Fruit fly (Drosophila melanogaster) whole organism, embryonic: Measurements from ENCODE around the gene CG7519.

Experiments used
- B-H2 ChIP-seq: fragments of 200-800 bp; sonication (Bioruptor generic); optimal IDR thresholded peaks from 2 replicates; lab custom pipeline; 2018; ENCODE audit warnings: missing biosample characterization, mild to moderate bottlenecking, missing genetic modification characterization
- CG10267 ChIP-seq: fragments of 200-800 bp; sonication (Bioruptor generic); optimal IDR thresholded peaks from 2 replicates; lab custom pipeline; 2018; ENCODE audit warnings: missing biosample characterization, mild to moderate bottlenecking, missing genetic modification characterization, moderate library complexity
- CG11085 ChIP-seq: fragments of 200-800 bp; sonication (Bioruptor generic); IDR thresholded peaks from 2 replicates; pipeline ENCODE4 v1.3.6; 2022; ENCODE audit warnings: missing biosample characterization, missing genetic modification characterization
- CG12744 ChIP-seq: fragments of 200-800 bp; sonication (Bioruptor generic); optimal IDR thresholded peaks from 2 replicates; lab custom pipeline; 2016; ENCODE audit warnings: missing biosample characterization, missing genetic modification characterization
- CG14441 ChIP-seq: fragments of 200-800 bp; sonication (Bioruptor generic); IDR thresholded peaks from 2 replicates; pipeline ENCODE4 v1.3.6; 2022; ENCODE audit warnings: missing biosample characterization, missing genetic modification characterization
- CG1603 ChIP-seq: fragments of 200-800 bp; sonication (Bioruptor generic); optimal IDR thresholded peaks from 2 replicates; lab custom pipeline; 2019; ENCODE audit warnings: missing biosample characterization, mild to moderate bottlenecking, missing genetic modification characterization, moderate library complexity
- CG1647 ChIP-seq: fragments of 200-800 bp; sonication (Bioruptor generic); optimal IDR thresholded peaks from 3 replicates; lab custom pipeline; 2016; ENCODE audit warnings: missing biosample characterization, missing genetic modification characterization
- CG16813 ChIP-seq: fragments of 200-800 bp; sonication (Bioruptor generic); IDR thresholded peaks from 3 replicates; pipeline ENCODE4 v1.3.6; 2022; ENCODE audit warnings: missing biosample characterization, missing genetic modification characterization; ENCODE audit not compliant: partially characterized antibody
- CG17186 ChIP-seq: fragments of 200-800 bp; sonication (Bioruptor generic); optimal IDR thresholded peaks from 3 replicates; lab custom pipeline; 2017; ENCODE audit warnings: missing biosample characterization, missing genetic modification reagents, missing genetic modification characterization
- CG17359 ChIP-seq: fragments of 200-800 bp; sonication (Bioruptor generic); optimal IDR thresholded peaks from 3 replicates; lab custom pipeline; 2018; ENCODE audit warnings: missing biosample characterization, mild to moderate bottlenecking, missing genetic modification characterization, moderate library complexity
- CG17568 ChIP-seq: fragments of 200-800 bp; sonication (Bioruptor generic); optimal IDR thresholded peaks from 2 replicates; lab custom pipeline; 2018; ENCODE audit warnings: missing biosample characterization, mild to moderate bottlenecking, missing genetic modification characterization, moderate library complexity
- CG1792 ChIP-seq: fragments of 200-800 bp; sonication (Bioruptor generic); optimal IDR thresholded peaks from 2 replicates; lab custom pipeline; 2016; ENCODE audit warnings: missing biosample characterization, missing genetic modification characterization
- CG18011 ChIP-seq: fragments of 200-800 bp; sonication (Bioruptor generic); optimal IDR thresholded peaks from 2 replicates; lab custom pipeline; 2017; ENCODE audit warnings: missing biosample characterization, missing genetic modification characterization, mild to moderate bottlenecking, moderate library complexity, missing genotype
- CG18599 ChIP-seq: fragments of 200-800 bp; sonication (Bioruptor generic); optimal IDR thresholded peaks from 3 replicates; lab custom pipeline; 2017; ENCODE audit warnings: missing biosample characterization, missing genetic modification characterization, mild to moderate bottlenecking, moderate library complexity, missing genetic modification reagents
- CG2199 ChIP-seq: fragments of 200-800 bp; sonication (Bioruptor generic); IDR thresholded peaks from 3 replicates; pipeline ENCODE4 v1.3.6; 2022; ENCODE audit warnings: missing biosample characterization, missing genetic modification characterization
- CG31224 ChIP-seq: fragments of 200-800 bp; sonication (Bioruptor generic); IDR thresholded peaks from 2 replicates; pipeline ENCODE4 v1.3.6; 2022; ENCODE audit warnings: missing biosample characterization, missing genetic modification characterization
- CG31365 ChIP-seq: fragments of 200-800 bp; sonication (Bioruptor generic); optimal IDR thresholded peaks from 2 replicates; lab custom pipeline; 2018; ENCODE audit warnings: missing biosample characterization, mild to moderate bottlenecking, missing genetic modification characterization
- CG3281 ChIP-seq: fragments of 200-800 bp; sonication (Bioruptor generic); optimal IDR thresholded peaks from 3 replicates; lab custom pipeline; 2017; ENCODE audit warnings: missing biosample characterization, mild to moderate bottlenecking, missing genetic modification characterization
- CG6254 ChIP-seq: fragments of 200-800 bp; sonication (Bioruptor generic); optimal IDR thresholded peaks from 3 replicates; lab custom pipeline; 2017; ENCODE audit warnings: mild to moderate bottlenecking, missing biosample characterization, missing genetic modification reagents, missing genetic modification characterization
- CG6791 ChIP-seq: fragments of 200-800 bp; sonication (Bioruptor generic); IDR thresholded peaks from 3 replicates; pipeline ENCODE4 v1.3.6; 2022; ENCODE audit warnings: missing biosample characterization, missing genetic modification characterization; ENCODE audit not compliant: partially characterized antibody
- CG7839 ChIP-seq: fragments of 200-800 bp; sonication (Bioruptor generic); optimal IDR thresholded peaks from 3 replicates; lab custom pipeline; 2018; ENCODE audit warnings: missing biosample characterization, mild to moderate bottlenecking, missing genetic modification characterization, moderate library complexity
- CG8359 ChIP-seq: fragments of 200-800 bp; sonication (Bioruptor generic); optimal IDR thresholded peaks from 2 replicates; lab custom pipeline; 2017; ENCODE audit warnings: missing biosample characterization, mild to moderate bottlenecking, missing genetic modification characterization, borderline replicate concordance
- CTCF ChIP-seq: fragments of 200-800 bp; sonication (Bioruptor generic); optimal IDR thresholded peaks from 2 replicates; lab custom pipeline; 2017; ENCODE audit warnings: missing biosample characterization, mild to moderate bottlenecking, missing genetic modification characterization, moderate library complexity
- Chrac-16 ChIP-seq: fragments of 200-800 bp; sonication (Bioruptor generic); optimal IDR thresholded peaks from 3 replicates; lab custom pipeline; 2016; ENCODE audit warnings: missing biosample characterization, missing genetic modification characterization
- Doc3 ChIP-seq: fragments of 200-800 bp; sonication (Bioruptor generic); IDR thresholded peaks from 3 replicates; pipeline ENCODE4 v1.3.6; 2022; ENCODE audit warnings: missing biosample characterization, missing genetic modification characterization; ENCODE audit not compliant: partially characterized antibody
- NC2α ChIP-seq: fragments of 200-800 bp; sonication (Bioruptor generic); optimal IDR thresholded peaks from 2 replicates; lab custom pipeline; 2016; ENCODE audit warnings: missing biosample characterization, missing genetic modification characterization
- Neu2 ChIP-seq: fragments of 200-800 bp; sonication (Bioruptor generic); optimal IDR thresholded peaks from 3 replicates; lab custom pipeline; 2016; ENCODE audit warnings: missing biosample characterization, missing genetic modification characterization, borderline replicate concordance
- Nf-YC ChIP-seq: fragments of 200-800 bp; optimal IDR thresholded peaks from 3 replicates; lab custom pipeline; 2019; ENCODE audit warnings: missing biosample characterization, mild to moderate bottlenecking, missing genetic modification characterization, moderate library complexity
- NfI ChIP-seq: fragments of 200-800 bp; sonication (Bioruptor generic); optimal IDR thresholded peaks from 3 replicates; lab custom pipeline; 2018; ENCODE audit warnings: missing biosample characterization, mild to moderate bottlenecking, missing genetic modification characterization, moderate library complexity
- btn ChIP-seq: fragments of 200-800 bp; sonication (Bioruptor generic); optimal IDR thresholded peaks from 2 replicates; lab custom pipeline; 2016; ENCODE audit warnings: missing biosample characterization, missing genetic modification characterization
- cad ChIP-seq: fragments of >200 bp; optimal IDR thresholded peaks from 2 replicates; lab custom pipeline; 2017; ENCODE audit warnings: missing biosample characterization, missing genetic modification characterization
- croc ChIP-seq: fragments of 200-800 bp; sonication (Bioruptor generic); conservative IDR thresholded peaks from 3 replicates; pipeline ENCODE4 v1.3.6; 2022; ENCODE audit warnings: missing biosample characterization, missing genetic modification characterization
- dan ChIP-seq: fragments of 200-800 bp; sonication (Bioruptor generic); IDR thresholded peaks from 2 replicates; pipeline ENCODE4 v1.3.6; 2022; ENCODE audit warnings: missing biosample characterization, missing genetic modification characterization
- hb ChIP-seq: fragments of 200-800 bp; sonication (Bioruptor generic); IDR thresholded peaks from 3 replicates; pipeline ENCODE4 v1.3.6; 2022; ENCODE audit warnings: missing biosample characterization, missing genetic modification characterization; ENCODE audit not compliant: partially characterized antibody
- ken ChIP-seq: fragments of 200-800 bp; sonication (Bioruptor generic); IDR thresholded peaks from 3 replicates; pipeline ENCODE4 v1.3.6; 2022; ENCODE audit warnings: missing biosample characterization, missing genetic modification characterization
- klu ChIP-seq: fragments of 200-800 bp; sonication (Bioruptor generic); IDR thresholded peaks from 2 replicates; pipeline ENCODE4 v1.3.6; 2022; ENCODE audit warnings: missing biosample characterization, missing genetic modification characterization
- knrl ChIP-seq: fragments of 200-800 bp; sonication (Bioruptor generic); IDR thresholded peaks from 3 replicates; pipeline ENCODE4 v1.3.6; 2022; ENCODE audit warnings: missing biosample characterization, missing genetic modification characterization; ENCODE audit not compliant: partially characterized antibody
- lmd ChIP-seq: fragments of 200-800 bp; sonication (Bioruptor generic); IDR thresholded peaks from 2 replicates; pipeline ENCODE4 v1.3.6; 2022; ENCODE audit warnings: missing biosample characterization, missing genetic modification characterization
- nau ChIP-seq: fragments of 200-800 bp; sonication (Bioruptor generic); optimal IDR thresholded peaks from 3 replicates; lab custom pipeline; 2017; ENCODE audit warnings: missing biosample characterization, mild to moderate bottlenecking, missing genetic modification characterization, missing genetic modification reagents
- phol ChIP-seq: fragments of 200-800 bp; sonication (Bioruptor generic); optimal IDR thresholded peaks from 3 replicates; lab custom pipeline; 2018; ENCODE audit warnings: missing biosample characterization, mild to moderate bottlenecking, missing genetic modification characterization, moderate library complexity
- pzg ChIP-seq: fragments of 200-800 bp; sonication (Bioruptor generic); optimal IDR thresholded peaks from 3 replicates; lab custom pipeline; 2018; ENCODE audit warnings: missing biosample characterization, mild to moderate bottlenecking, missing genetic modification characterization, moderate library complexity
- slp2 ChIP-seq: fragments of 200-800 bp; sonication (Bioruptor generic); optimal IDR thresholded peaks from 2 replicates; lab custom pipeline; 2016; ENCODE audit warnings: missing biosample characterization, missing genetic modification characterization
- tio ChIP-seq: fragments of 200-800 bp; sonication (Bioruptor generic); optimal IDR thresholded peaks from 2 replicates; lab custom pipeline; 2017; ENCODE audit warnings: missing biosample characterization, missing genetic modification characterization, inconsistent platforms
- tna ChIP-seq: fragments of 200-800 bp; sonication (Bioruptor generic); IDR thresholded peaks from 2 replicates; pipeline ENCODE4 v1.3.6; 2022; ENCODE audit warnings: missing biosample characterization, missing genetic modification characterization; ENCODE audit not compliant: partially characterized antibody
- trem ChIP-seq: fragments of 200-800 bp; optimal IDR thresholded peaks from 3 replicates; lab custom pipeline; 2019; ENCODE audit warnings: missing biosample characterization, mild to moderate bottlenecking, missing genetic modification characterization, moderate library complexity
- vfl ChIP-seq: fragments of 200-800 bp; sonication (Bioruptor generic); optimal IDR thresholded peaks from 2 replicates; lab custom pipeline; 2016; ENCODE audit warnings: missing biosample characterization, missing genetic modification characterization
- wdn ChIP-seq: fragments of 200-800 bp; sonication (Bioruptor generic); IDR thresholded peaks from 2 replicates; pipeline ENCODE4 v1.3.6; 2022; ENCODE audit warnings: missing biosample characterization, missing genetic modification characterization

The CG7519 gene

DNA sequence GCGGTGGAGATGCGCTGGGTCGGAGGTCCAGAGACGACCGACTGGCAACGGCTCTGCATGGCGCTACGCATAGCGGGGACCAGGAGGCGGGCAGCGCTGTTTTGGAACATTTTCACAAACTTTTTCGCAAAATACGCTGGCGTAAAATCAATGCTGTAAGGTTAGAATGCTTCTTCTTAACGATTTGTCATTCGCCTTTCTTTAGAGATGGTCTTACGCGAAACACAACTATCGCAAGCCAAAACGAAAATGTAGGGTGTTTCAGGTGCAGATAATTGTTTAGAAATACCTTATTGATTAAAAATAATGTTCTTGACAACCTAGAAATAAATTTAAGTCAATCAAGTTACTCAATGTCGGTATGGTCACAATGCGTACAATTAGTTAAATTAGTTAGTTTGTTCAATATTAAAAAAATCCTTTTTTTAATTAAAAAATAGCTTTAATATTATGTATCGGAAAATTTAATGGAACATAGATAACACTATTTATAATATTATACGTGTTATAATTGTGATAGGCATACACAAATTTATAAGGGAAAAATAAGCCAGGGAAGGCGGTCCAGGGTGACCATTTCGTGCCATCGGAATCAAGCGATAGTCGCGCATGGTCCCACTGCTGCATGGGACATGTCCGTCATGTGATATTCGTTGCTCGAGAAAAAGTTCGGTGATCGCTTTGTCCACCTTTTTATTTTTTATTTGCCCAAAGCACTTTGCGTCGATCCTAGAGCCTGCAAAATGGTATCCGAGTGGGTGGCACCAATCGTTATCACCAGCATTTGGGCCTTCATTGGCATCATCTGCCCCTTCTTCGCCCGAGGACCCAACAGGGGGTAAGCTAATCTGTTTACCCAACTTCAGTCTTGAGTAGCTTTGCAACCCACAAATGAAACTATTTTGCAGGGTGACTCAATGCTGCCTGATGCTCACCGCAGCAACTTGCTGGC lies 46.6 kb downstream of the CG7519 start, which contains the start of the genes COX8 and VhaM9.7-b (continued):
- peak; percentile 27 for TF ChIP-seq tio (GFP tag; lab: Kevin White, UChicago)
- TF ChIP-seq CG12744 (GFP tag; lab: Kevin White, UChicago), result no peak
- TF ChIP-seq phol, result peak; percentile 77
- TF ChIP-seq CG31365 (tag; lab: Kevin White, UChicago), result no peak
- TF ChIP-seq Nf-YC (tag; lab: Kevin White, UChicago), result peak; percentile 63
- TF ChIP-seq B-H2 (GFP tag; lab: Kevin White, UChicago), result peak; percentile 67
- TF ChIP-seq CG17359 (tag; lab: Kevin White, UChicago), result peak; percentile 45
- TF ChIP-seq CG18011 (GFP tag; lab: Kevin White, UChicago), result peak; percentile 76
- TF ChIP-seq wdn (GFP tag; lab: Robert Waterston, UW), result 0 out of 2 replicates have a peak, but pooled peaks have one; percentile 47
- peak; percentile 74 for TF ChIP-seq knrl (GFP tag; lab: Robert Waterston, UW)
- no peak for TF ChIP-seq btn (GFP tag; lab: Kevin White, UChicago)
- peak; percentile 40 for TF ChIP-seq trem (tag; lab: Kevin White, UChicago)
- TF ChIP-seq croc (GFP tag; lab: Robert Waterston, UW), result 0 out of 3 replicates have a peak, but pooled peaks have one; percentile 15
- TF ChIP-seq CG6254 (GFP tag; lab: Kevin White, UChicago), result peak; percentile 99
- TF ChIP-seq CG1603, result peak; percentile 59
- TF ChIP-seq CG14441 (GFP tag; lab: Robert Waterston, UW), result peak; percentile 55; the same call in 1 of the 2 replicates
- TF ChIP-seq hb (GFP tag; lab: Robert Waterston, UW), result 0 out of 3 replicates have a peak, but pooled peaks have one; percentile 54
- peak; percentile 57; the same call in 1 of the 3 replicates for TF ChIP-seq CG2199 (GFP tag; lab: Robert Waterston, UW)
- TF ChIP-seq CTCF (GFP tag; lab: Kevin White, UChicago), result no peak
- peak; percentile 25 for TF ChIP-seq CG1647
- TF ChIP-seq tna (GFP tag; lab: Robert Waterston, UW), result 0 out of 2 replicates have a peak, but pooled peaks have one; percentile 28
- no peak for TF ChIP-seq Neu2 (GFP tag; lab: Kevin White, UChicago)
- no peak for TF ChIP-seq nau (GFP tag; lab: Kevin White, UChicago)
- peak; percentile 21 for TF ChIP-seq vfl (GFP tag; lab: Kevin White, UChicago)
- peak; percentile 58; the same call in 1 of the 2 replicates for TF ChIP-seq klu (GFP tag; lab: Robert Waterston, UW)
- peak; percentile 62 for TF ChIP-seq CG10267 (tag; lab: Kevin White, UChicago)
- peak; percentile 45 for TF ChIP-seq CG3281 (GFP tag; lab: Kevin White, UChicago)
- TF ChIP-seq CG6791, result peak; percentile 69
- no peak for TF ChIP-seq CG1792 (GFP tag; lab: Kevin White, UChicago)
- peak; percentile 55 for TF ChIP-seq Chrac-16 (GFP tag; lab: Kevin White, UChicago)
- peak; percentile 67 for TF ChIP-seq pzg (GFP tag; lab: Kevin White, UChicago)
- peak; percentile 80 for TF ChIP-seq CG16813 (GFP tag; lab: Robert Waterston, UW)
- no peak for TF ChIP-seq CG8359 (GFP tag; lab: Kevin White, UChicago)
- no peak for TF ChIP-seq CG17568 (GFP tag; lab: Kevin White, UChicago)
- no peak; the same call in none of the 2 replicates for TF ChIP-seq CG11085 (GFP tag; lab: Robert Waterston, UW)
- TF ChIP-seq CG17186 (GFP tag; lab: Kevin White, UChicago), result no peak
- no peak for TF ChIP-seq CG18599
- TF ChIP-seq cad (GFP tag; lab: Kevin White, UChicago), result no peak
- no peak for TF ChIP-seq CG7839 (tag; lab: Kevin White, UChicago)
- peak; percentile 62; the same call in 1 of the 2 replicates for TF ChIP-seq lmd (GFP tag; lab: Robert Waterston, UW)
- no peak for TF ChIP-seq NC2α
- peak; percentile 2 for TF ChIP-seq slp2 (GFP tag; lab: Kevin White, UChicago)
- peak; percentile 66 for TF ChIP-seq Doc3 (GFP tag; lab: Robert Waterston, UW)
- no peak; the same call in 2 of the 3 replicates for TF ChIP-seq ken (GFP tag; lab: Robert Waterston, UW)
- peak; percentile 65 for TF ChIP-seq NfI
- no peak for TF ChIP-seq dan (GFP tag; lab: Robert Waterston, UW)
- TF ChIP-seq CG31224 (GFP tag; lab: Robert Waterston, UW), result peak; percentile 8; the same call in 1 of the 2 replicates
